Fruit fly (Drosophila melanogaster): Measurements from ENCODE around the gene CG6678.
A peak's percentile ranks its signal among the peaks of the same experiment; 100 is the strongest.

CG6678 gene

DNA sequence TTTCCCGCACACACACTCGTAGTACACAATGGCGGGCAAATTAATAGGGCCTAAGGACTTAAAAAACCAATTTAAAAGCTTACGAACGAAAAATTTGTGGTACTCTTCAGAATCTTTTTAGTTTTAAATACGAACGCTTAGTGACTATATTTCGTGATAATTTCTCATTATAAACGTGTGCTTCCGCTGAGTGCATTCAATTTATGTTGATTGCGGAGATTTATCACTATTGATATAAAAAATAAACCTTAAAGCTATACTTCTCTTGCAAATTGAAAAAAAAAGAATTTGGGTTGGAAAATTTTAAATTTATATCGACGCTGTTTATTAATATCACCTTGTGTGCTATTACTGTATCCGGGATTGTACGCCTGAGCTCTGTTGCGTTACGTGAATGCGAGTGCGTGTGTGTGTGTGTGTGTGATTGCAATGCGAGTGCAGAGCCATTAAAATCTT lies 37.8 kb upstream of the CG6678 start (continued):
- TF ChIP-seq ato (GFP tag; IDR thresholded peaks at IDR 0.05; ENCODE audit: partially characterized antibody), result no peak
- peak; percentile 44 for TF ChIP-seq CG13296 (GFP tag; optimal IDR thresholded peaks at IDR 0.05)
- no peak for TF ChIP-seq CG4730 (GFP tag; IDR thresholded peaks at IDR 0.05)
- TF ChIP-seq Elba2 (GFP tag; optimal IDR thresholded peaks at IDR 0.05), result peak; percentile 45
- no peak for TF ChIP-seq CG6791 (GFP tag; IDR thresholded peaks at IDR 0.05; ENCODE audit: partially characterized antibody)
- no peak for TF ChIP-seq exex (tag; optimal IDR thresholded peaks at IDR 0.05)
- peak; percentile 65 for TF ChIP-seq Sox102F (GFP tag; optimal IDR thresholded peaks at IDR 0.05)
- TF ChIP-seq sug (tag; optimal IDR thresholded peaks at IDR 0.05), result peak; percentile 10
- TF ChIP-seq Mad (GFP tag; optimal IDR thresholded peaks at IDR 0.05), result peak; percentile 36
- peak; percentile 27 for TF ChIP-seq Dad (GFP tag; optimal IDR thresholded peaks at IDR 0.05)
- peak; percentile 24 for TF ChIP-seq CG9876 (GFP tag; optimal IDR thresholded peaks at IDR 0.05)
- TF ChIP-seq CG15479 (GFP tag; optimal IDR thresholded peaks at IDR 0.05), result peak; percentile 59
- TF ChIP-seq onecut (GFP tag; IDR thresholded peaks at IDR 0.05), result 0 out of 2 replicates have a peak, but pooled peaks have one; percentile 33
- TF ChIP-seq cad (GFP tag; optimal IDR thresholded peaks at IDR 0.05), result no peak
- peak; percentile 82 for TF ChIP-seq dmrt11E (tag; optimal IDR thresholded peaks at IDR 0.05)
- peak; percentile 28 for TF ChIP-seq her (GFP tag; optimal IDR thresholded peaks at IDR 0.05)
- peak; percentile 46 for TF ChIP-seq pb (GFP tag; optimal IDR thresholded peaks at IDR 0.05)
- TF ChIP-seq Sin3A (optimal IDR thresholded peaks at IDR 0.05), result no peak
- TF ChIP-seq CG17568 (GFP tag; optimal IDR thresholded peaks at IDR 0.05), result peak; percentile 26
- no peak for TF ChIP-seq Oaz (GFP tag; IDR thresholded peaks at IDR 0.05)
- TF ChIP-seq sob (GFP tag; IDR thresholded peaks at IDR 0.05), result peak; percentile 37; the same call in 1 of the 2 replicates
- TF ChIP-seq HHEX (GFP tag; optimal IDR thresholded peaks at IDR 0.05), result peak; percentile 69
- peak; percentile 44 for TF ChIP-seq CG2120 (GFP tag; optimal IDR thresholded peaks at IDR 0.05)
- TF ChIP-seq CG1529 (GFP tag; optimal IDR thresholded peaks at IDR 0.05), result peak; percentile 69
- TF ChIP-seq CG12155 (GFP tag; optimal IDR thresholded peaks at IDR 0.05), result peak; percentile 30
- TF ChIP-seq sr (GFP tag; IDR thresholded peaks at IDR 0.05), result no peak
- peak; percentile 52 for TF ChIP-seq slou (GFP tag; optimal IDR thresholded peaks at IDR 0.05)
- TF ChIP-seq MTF-1 (GFP tag; optimal IDR thresholded peaks at IDR 0.05; ENCODE audit: borderline replicate concordance), result peak; percentile 58
- no peak for TF ChIP-seq BEAF-32 (GFP tag; optimal IDR thresholded peaks at IDR 0.05)
- peak; percentile 57 for TF ChIP-seq Fer1 (GFP tag; optimal IDR thresholded peaks at IDR 0.05)
- peak; percentile 13 for TF ChIP-seq CG15514 (GFP tag; optimal IDR thresholded peaks at IDR 0.05)
- no peak for TF ChIP-seq CG4282 (GFP tag; optimal IDR thresholded peaks at IDR 0.05)
- peak; percentile 56 for TF ChIP-seq E2f1 (GFP tag; IDR thresholded peaks at IDR 0.05)
- TF ChIP-seq jigr1 (GFP tag; IDR thresholded peaks at IDR 0.05), result no peak
- peak; percentile 36 for TF ChIP-seq cwo (GFP tag; optimal IDR thresholded peaks at IDR 0.05)
- TF ChIP-seq gfzf (GFP tag; optimal IDR thresholded peaks at IDR 0.05), result no peak
- no peak for TF ChIP-seq Hand (GFP tag; optimal IDR thresholded peaks at IDR 0.05)
- TF ChIP-seq CG3163 (GFP tag; optimal IDR thresholded peaks at IDR 0.05), result no peak
- no peak for TF ChIP-seq CG17186 (GFP tag; optimal IDR thresholded peaks at IDR 0.05)
- TF ChIP-seq Hsf (GFP tag; optimal IDR thresholded peaks at IDR 0.05), result peak; percentile 73
- peak; percentile 78 for TF ChIP-seq Asciz (GFP tag; optimal IDR thresholded peaks at IDR 0.05)
- TF ChIP-seq salm (tag; optimal IDR thresholded peaks at IDR 0.05), result peak; percentile 19
- peak; percentile 0 for TF ChIP-seq CG10431 (GFP tag; optimal IDR thresholded peaks at IDR 0.05)
- TF ChIP-seq CG2678 (tag; optimal IDR thresholded peaks at IDR 0.05), result peak; percentile 80
- peak; percentile 42 for TF ChIP-seq ewg (GFP tag; optimal IDR thresholded peaks at IDR 0.05)
- TF ChIP-seq CG10565 (GFP tag; optimal IDR thresholded peaks at IDR 0.05), result no peak
- TF ChIP-seq so (GFP tag; IDR thresholded peaks at IDR 0.05), result no peak
- peak; percentile 66 for TF ChIP-seq CG30431 (GFP tag; optimal IDR thresholded peaks at IDR 0.05)
